Fruit fly (Drosophila melanogaster): Measurements from ENCODE around the gene CG2767.

DNA sequence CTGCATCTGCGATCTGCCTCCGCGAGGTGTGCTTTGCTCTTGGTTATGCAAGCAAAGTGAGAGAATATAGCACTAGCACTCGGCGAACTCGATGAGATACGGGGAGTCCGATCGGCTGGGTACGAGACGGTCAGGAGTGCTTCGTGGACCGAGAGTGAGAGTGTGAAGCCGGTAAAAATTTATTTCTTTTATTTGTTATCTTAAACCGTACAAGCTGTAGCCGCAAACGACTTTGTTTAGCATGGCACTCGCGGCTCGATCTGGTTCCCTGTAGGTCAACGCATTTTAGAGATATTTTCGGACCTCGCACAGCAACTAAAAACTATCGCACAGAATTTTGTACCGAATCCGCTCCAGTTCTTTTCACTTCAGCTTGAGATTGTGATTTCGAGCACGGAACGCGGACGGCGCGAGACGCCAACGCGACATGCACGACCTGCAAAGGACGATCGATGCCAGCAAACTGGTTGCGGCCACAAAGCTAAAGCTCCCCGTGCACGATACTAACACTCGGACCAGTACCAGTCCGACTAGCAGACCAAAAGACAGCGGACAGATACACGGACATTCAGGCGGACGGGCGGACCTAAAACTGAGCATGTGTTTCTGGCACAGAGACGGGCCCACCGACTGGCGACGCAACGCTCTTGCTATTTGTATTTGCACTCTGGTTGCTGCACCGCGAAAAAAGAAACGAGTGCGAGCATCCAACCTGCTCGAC, 41.2 kb downstream of the CG2767 start:
- no peak for TF ChIP-seq Snoo (tag; optimal IDR thresholded peaks at IDR 0.05)
- no peak for TF ChIP-seq CG8301 (tag; optimal IDR thresholded peaks at IDR 0.05)
- no peak for TF ChIP-seq CG14655 (GFP tag; optimal IDR thresholded peaks at IDR 0.05)
- peak; percentile 30; the same call in 1 of the 2 replicates for TF ChIP-seq Ets98B (GFP tag; IDR thresholded peaks at IDR 0.05)
- peak; percentile 12; the same call in 1 of the 2 replicates for TF ChIP-seq CG32121 (GFP tag; IDR thresholded peaks at IDR 0.05)
- TF ChIP-seq D1 (tag; optimal IDR thresholded peaks at IDR 0.05) = no peak
- no peak; the same call in none of the 3 replicates for TF ChIP-seq fd96Ca (GFP tag; IDR thresholded peaks at IDR 0.05)
- no peak for TF ChIP-seq Pif1A (GFP tag; optimal IDR thresholded peaks at IDR 0.05)
- TF ChIP-seq EcR (GFP tag; optimal IDR thresholded peaks at IDR 0.05) = peak; percentile 85
